Worm (Caenorhabditis elegans) whole organism, late embryonic: ENCODE measurements around the gene eri-1.

ENCODE experiments used
- C08G9.2 ChIP-seq: sonication (generic microtip); optimal IDR thresholded peaks from 2 replicates; lab custom pipeline; 2016; ENCODE audit warnings: mild to moderate bottlenecking, missing genetic modification characterization, moderate library complexity, missing compliant biosample characterization
- K09A11.1 ChIP-seq: sonication (generic microtip); optimal IDR thresholded peaks from 2 replicates; lab custom pipeline; 2017; ENCODE audit warnings: antibody characterized with exemption, mild to moderate bottlenecking, missing genetic modification characterization, missing compliant biosample characterization; ENCODE audit not compliant: insufficient read depth
- T23F11.4 ChIP-seq: fragments of 200-800 bp; sonication (Bioruptor generic); optimal IDR thresholded peaks from 2 replicates; lab custom pipeline; 2018; ENCODE audit warnings: mild to moderate bottlenecking, missing genetic modification characterization, missing compliant biosample characterization
- ceh-19 ChIP-seq: fragments of 200-800 bp; sonication (Bioruptor generic); optimal IDR thresholded peaks from 2 replicates; lab custom pipeline; 2018; ENCODE audit warnings: mild to moderate bottlenecking, missing genetic modification characterization, missing compliant biosample characterization
- ceh-24 ChIP-seq: sonication (generic microtip); optimal IDR thresholded peaks from 2 replicates; lab custom pipeline; 2016; ENCODE audit warnings: mild to moderate bottlenecking, missing genetic modification characterization, missing compliant biosample characterization
- ceh-48 ChIP-seq: sonication (generic microtip); optimal IDR thresholded peaks from 2 replicates; lab custom pipeline; 2016; ENCODE audit warnings: missing genetic modification characterization, inconsistent platforms, missing compliant biosample characterization
- ceh-6 ChIP-seq: fragments of 200-800 bp; sonication (Bioruptor generic); optimal IDR thresholded peaks from 2 replicates; lab custom pipeline; 2018; ENCODE audit warnings: mild to moderate bottlenecking, missing genetic modification characterization, missing compliant biosample characterization
- dmd-4 ChIP-seq: sonication (generic microtip); optimal IDR thresholded peaks from 2 replicates; lab custom pipeline; 2016; ENCODE audit warnings: borderline replicate concordance, missing genetic modification characterization, missing compliant biosample characterization
- dve-1 ChIP-seq: sonication (generic microtip); optimal IDR thresholded peaks from 2 replicates; lab custom pipeline; 2017; ENCODE audit warnings: antibody characterized with exemption, mild to moderate bottlenecking, missing genetic modification characterization, missing compliant biosample characterization
- elt-4 ChIP-seq: sonication (generic microtip); optimal IDR thresholded peaks from 2 replicates; lab custom pipeline; 2016; ENCODE audit warnings: missing genetic modification characterization, missing compliant biosample characterization
- ets-4 ChIP-seq: sonication (generic microtip); optimal IDR thresholded peaks from 2 replicates; lab custom pipeline; 2016; ENCODE audit warnings: missing genetic modification characterization, missing compliant biosample characterization
- fkh-10 ChIP-seq: fragments of 150-350 bp; optimal IDR thresholded peaks from 2 replicates; lab custom pipeline; 2014; ENCODE audit warnings: missing biosample characterization, missing genetic modification reagents, missing genetic modification characterization
- fkh-6 ChIP-seq: sonication (generic microtip); optimal IDR thresholded peaks from 2 replicates; lab custom pipeline; 2016; ENCODE audit warnings: missing genetic modification characterization, missing compliant biosample characterization
- gmeb-2 ChIP-seq: sonication (generic microtip); optimal IDR thresholded peaks from 2 replicates; lab custom pipeline; 2016; ENCODE audit warnings: missing genetic modification characterization, inconsistent platforms, missing compliant biosample characterization
- hlh-30 ChIP-seq: sonication (generic microtip); optimal IDR thresholded peaks from 2 replicates; lab custom pipeline; 2017; ENCODE audit warnings: antibody characterized with exemption, missing genetic modification characterization, missing compliant biosample characterization; ENCODE audit not compliant: insufficient read depth
- lim-6 ChIP-seq: sonication (generic microtip); optimal IDR thresholded peaks from 2 replicates; lab custom pipeline; 2016; ENCODE audit warnings: missing genetic modification characterization, missing compliant biosample characterization
- lin-11 ChIP-seq: fragments of 200-800 bp; sonication (Bioruptor generic); optimal IDR thresholded peaks from 2 replicates; lab custom pipeline; 2018; ENCODE audit warnings: mild to moderate bottlenecking, missing genetic modification characterization, missing compliant biosample characterization
- mec-3 ChIP-seq: sonication (generic microtip); optimal IDR thresholded peaks from 2 replicates; lab custom pipeline; 2016; ENCODE audit warnings: borderline replicate concordance, missing genetic modification characterization, missing compliant biosample characterization
- nfya-1 ChIP-seq: sonication (generic microtip); optimal IDR thresholded peaks from 2 replicates; lab custom pipeline; 2017; ENCODE audit warnings: missing genetic modification characterization, mild to moderate bottlenecking, missing compliant biosample characterization, antibody characterized with exemption, moderate library complexity
- nhr-232 ChIP-seq: sonication (generic microtip); optimal IDR thresholded peaks from 2 replicates; lab custom pipeline; 2016; ENCODE audit warnings: missing genetic modification characterization, missing compliant biosample characterization
- odd-2 ChIP-seq: sonication (generic microtip); optimal IDR thresholded peaks from 2 replicates; lab custom pipeline; 2017; ENCODE audit warnings: antibody characterized with exemption, mild to moderate bottlenecking, missing genetic modification characterization, missing compliant biosample characterization
- pag-3 ChIP-seq: sonication (generic microtip); optimal IDR thresholded peaks from 2 replicates; lab custom pipeline; 2016; ENCODE audit warnings: missing compliant biosample characterization, missing genetic modification characterization, borderline replicate concordance
- pha-2 ChIP-seq: sonication (generic microtip); optimal IDR thresholded peaks from 2 replicates; lab custom pipeline; 2017; ENCODE audit warnings: mild to moderate bottlenecking, missing genetic modification characterization, missing compliant biosample characterization
- pqm-1 ChIP-seq: sonication (generic microtip); optimal IDR thresholded peaks from 2 replicates; lab custom pipeline; 2016; ENCODE audit warnings: missing genetic modification characterization, missing compliant biosample characterization
- sox-2 ChIP-seq: fragments of 200-800 bp; sonication (Bioruptor generic); IDR thresholded peaks from 2 replicates; pipeline ENCODE4 v1.3.6; 2022; ENCODE audit warnings: missing genetic modification reagents, missing genetic modification characterization, missing compliant biosample characterization
- sox-4 ChIP-seq: sonication (generic microtip); optimal IDR thresholded peaks from 2 replicates; lab custom pipeline; 2017; ENCODE audit warnings: mild to moderate bottlenecking, missing genetic modification characterization, inconsistent platforms, missing compliant biosample characterization
- syd-9 ChIP-seq: sonication (generic microtip); optimal IDR thresholded peaks from 2 replicates; lab custom pipeline; 2016; ENCODE audit warnings: mild to moderate bottlenecking, missing genetic modification characterization, moderate library complexity, missing compliant biosample characterization
- tbx-7 ChIP-seq: sonication (generic microtip); optimal IDR thresholded peaks from 2 replicates; lab custom pipeline; 2016; ENCODE audit warnings: missing genotype, missing genetic modification characterization, missing compliant biosample characterization
- ttx-3 ChIP-seq: sonication (generic microtip); optimal IDR thresholded peaks from 2 replicates; lab custom pipeline; 2016; ENCODE audit warnings: missing genetic modification reagents, missing genetic modification characterization, missing compliant biosample characterization
- unc-3 ChIP-seq, 2 experiments: fragments of 200-800 bp in 1 of 2; sonication (Bioruptor generic) in 1 of 2; sonication (generic microtip) in 1 of 2; conservative IDR thresholded peaks in 1 of 2; optimal IDR thresholded peaks in 1 of 2; 2 replicates each; pipeline versions ENCODE4 v1.3.6 to Lab custom; 2016 to 2022; ENCODE audit warnings: missing compliant biosample characterization in 2 of 2, missing genetic modification characterization in 2 of 2, missing genetic modification reagents in 1 of 2
- unc-55 ChIP-seq: sonication (generic microtip); optimal IDR thresholded peaks from 2 replicates; lab custom pipeline; 2017; ENCODE audit warnings: missing biosample characterization, missing genetic modification reagents, missing genetic modification characterization
- unc-86 ChIP-seq: sonication (generic microtip); optimal IDR thresholded peaks from 2 replicates; lab custom pipeline; 2016; ENCODE audit warnings: missing genetic modification characterization, missing compliant biosample characterization

The eri-1 gene

DNA sequence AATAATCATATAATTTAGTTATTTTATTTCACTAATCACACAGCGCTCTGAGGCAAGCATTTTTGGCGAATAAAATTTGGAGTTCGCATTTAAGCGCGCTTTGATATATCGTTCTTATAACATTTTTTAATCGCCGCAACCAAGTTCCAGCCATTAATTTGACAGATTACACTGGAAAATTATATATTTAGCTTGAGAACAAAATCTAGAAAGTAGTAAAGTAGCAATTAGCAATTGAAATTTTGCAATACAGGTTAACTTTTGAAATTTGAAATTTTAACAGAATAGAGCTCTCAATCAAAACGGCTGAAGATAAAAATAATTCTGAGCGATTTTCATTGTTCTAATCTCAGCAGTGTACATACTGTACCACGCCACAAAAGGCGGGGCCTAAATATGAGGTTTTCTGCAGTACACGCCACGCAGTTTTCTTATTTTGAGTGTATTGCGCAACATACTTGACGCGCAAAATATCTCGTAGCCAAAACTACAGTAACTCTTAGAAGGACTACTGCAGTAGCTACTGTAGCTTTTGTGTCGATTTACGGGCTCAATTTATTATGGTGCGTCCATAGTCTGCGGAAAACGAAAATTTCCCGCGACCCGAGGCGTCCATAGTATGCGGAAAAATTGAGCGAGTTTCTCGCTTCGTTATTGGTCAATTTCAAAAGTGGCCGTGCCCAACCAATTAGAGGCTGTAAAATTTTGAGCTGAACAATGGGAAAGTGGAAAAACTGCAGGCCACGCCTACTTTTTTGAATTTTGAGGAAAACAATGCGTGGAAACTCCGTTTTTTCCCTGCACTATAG is 7.5 kb upstream of the eri-1 start:
- TF ChIP-seq ceh-24 (tag; lab: Kevin White, UChicago), result no peak
- TF ChIP-seq hlh-30 (tag; lab: Kevin White, UChicago), result no peak
- TF ChIP-seq pha-2 (tag; lab: Kevin White, UChicago), result no peak
- TF ChIP-seq sox-4 (tag; lab: Kevin White, UChicago), result no peak
- TF ChIP-seq syd-9 (tag; lab: Kevin White, UChicago), result no peak
- TF ChIP-seq fkh-10 (GFP tag; lab: Kevin White, UChicago), result no peak
- no peak for TF ChIP-seq T23F11.4 (GFP tag; lab: Kevin White, UChicago)
- no peak for TF ChIP-seq C08G9.2
- no peak for TF ChIP-seq elt-4 (tag; lab: Kevin White, UChicago)
- no peak for TF ChIP-seq mec-3
- TF ChIP-seq dmd-4, result no peak
- TF ChIP-seq unc-3 (GFP tag; conservative IDR thresholded peaks at IDR 0.05; lab: Robert Waterston, UW), result no peak
- TF ChIP-seq unc-3 (tag; optimal IDR thresholded peaks at IDR 0.05; lab: Kevin White, UChicago), result no peak

DNA sequence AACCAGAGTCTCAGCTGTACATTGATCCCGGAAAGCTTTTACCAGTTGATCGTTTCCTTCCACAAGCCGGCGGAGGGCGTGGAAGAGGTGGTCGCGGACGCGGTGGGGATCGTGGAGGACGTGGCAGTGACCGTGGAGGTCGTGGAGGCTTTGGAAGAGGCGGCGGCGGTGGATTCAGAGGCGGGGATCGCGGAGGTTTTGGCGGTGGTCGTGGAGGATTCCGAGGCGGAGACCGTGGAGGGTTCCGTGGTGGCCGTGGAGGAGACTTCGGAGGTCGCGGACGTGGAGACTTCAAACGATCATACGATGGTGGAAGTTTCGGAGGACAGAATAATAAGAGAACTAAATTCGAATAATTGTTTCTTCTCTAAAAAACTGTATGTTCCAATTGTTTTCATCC is 6.8 kb upstream of the eri-1 start:
- TF ChIP-seq hlh-30 (tag; lab: Kevin White, UChicago) (no peak), lim-6 (tag; lab: Kevin White, UChicago) (no peak), pha-2 (tag; lab: Kevin White, UChicago) (no peak), ets-4 (tag; lab: Kevin White, UChicago) (no peak), sox-2 (GFP tag; lab: Robert Waterston, UW) (no peak), tbx-7 (tag; lab: Kevin White, UChicago) (no peak), lin-11 (tag; lab: Kevin White, UChicago) (no peak), ceh-19 (GFP tag; lab: Kevin White, UChicago) (no peak)

DNA sequence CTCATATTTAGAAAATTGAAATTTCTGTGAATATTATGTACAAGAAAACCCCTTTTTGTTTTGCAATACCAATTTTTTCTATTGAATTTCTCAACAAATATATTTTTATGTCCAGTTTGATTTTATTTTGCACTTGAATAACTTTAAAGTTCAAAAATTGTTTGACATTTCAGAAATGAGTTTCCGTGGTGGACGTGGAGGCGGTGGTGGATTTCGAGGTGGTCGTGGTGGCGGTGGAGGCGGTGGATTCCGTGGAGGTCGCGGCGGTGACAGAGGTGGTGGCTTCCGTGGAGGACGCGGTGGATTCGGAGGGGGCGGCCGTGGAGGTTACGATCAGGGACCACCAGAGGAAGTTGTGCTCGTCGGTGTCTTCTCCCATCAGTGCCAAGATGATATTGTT is 6.2 kb upstream of the eri-1 start, which contains the start of gene garr-1:
Gene garr-1, plus strand, starts transcription at position 174 of the 400 bp plus-strand sequence.
- no peak for TF ChIP-seq mec-3
- no peak for TF ChIP-seq nhr-232 (tag; lab: Kevin White, UChicago)
- TF ChIP-seq ets-4 (tag; lab: Kevin White, UChicago), result no peak
- TF ChIP-seq gmeb-2, result no peak
- no peak for TF ChIP-seq ceh-6 (GFP tag; lab: Kevin White, UChicago)
- TF ChIP-seq ttx-3, result no peak
- no peak for TF ChIP-seq elt-4 (tag; lab: Kevin White, UChicago)
- TF ChIP-seq unc-86 (tag; lab: Kevin White, UChicago), result no peak
- TF ChIP-seq hlh-30 (tag; lab: Kevin White, UChicago), result no peak
- no peak for TF ChIP-seq nfya-1 (tag; lab: Kevin White, UChicago)
- no peak for TF ChIP-seq pag-3
- TF ChIP-seq ceh-19 (GFP tag; lab: Kevin White, UChicago), result no peak
- no peak for TF ChIP-seq unc-55 (GFP tag; lab: Kevin White, UChicago)

DNA sequence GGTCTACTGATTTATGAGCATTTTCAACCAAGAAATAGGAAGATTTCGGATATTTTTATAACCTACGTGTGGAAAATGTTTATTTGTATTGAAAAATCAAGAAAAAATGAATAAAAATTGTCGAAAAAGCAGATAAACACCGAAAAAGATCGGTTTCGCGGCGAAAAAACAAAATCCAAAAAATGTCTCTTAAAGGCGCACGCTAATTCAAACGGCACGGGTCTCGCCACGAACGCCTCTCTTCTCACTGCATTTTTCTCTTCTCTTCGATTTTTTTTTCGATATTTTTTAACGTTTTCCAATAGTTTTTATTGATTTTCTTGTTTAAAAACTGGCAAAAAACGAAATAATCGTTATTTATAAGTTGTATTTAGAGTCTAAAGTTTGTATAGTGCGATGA is 5.8 kb upstream of the eri-1 start:
- TF ChIP-seq fkh-6 (tag; lab: Kevin White, UChicago), result no peak
- TF ChIP-seq ceh-48, result peak; percentile 56
- TF ChIP-seq pqm-1 (tag; lab: Kevin White, UChicago), result no peak
- TF ChIP-seq odd-2, result no peak
- peak; percentile 11 for TF ChIP-seq nfya-1 (tag; lab: Kevin White, UChicago)
- TF ChIP-seq, all 69 proteins: peak for 2

DNA sequence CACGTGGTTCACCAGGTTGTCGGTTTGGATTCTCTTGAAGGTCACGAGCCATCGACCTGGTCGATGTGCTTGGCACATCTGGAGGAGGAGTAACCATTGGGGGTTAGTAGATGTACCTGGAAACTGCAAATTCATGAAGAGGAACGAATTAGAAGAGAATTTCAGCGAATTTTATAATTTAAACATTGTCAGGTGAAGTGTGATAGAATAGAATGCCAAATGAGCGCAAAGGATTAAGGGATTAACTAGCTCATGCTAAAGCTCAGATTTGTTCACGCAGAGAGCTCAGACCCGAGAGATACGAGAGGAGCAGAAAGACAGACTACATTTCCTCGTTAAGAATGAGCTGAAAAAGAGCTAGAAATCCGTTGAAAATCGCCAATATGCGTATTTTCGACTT is 5.3 kb upstream of the eri-1 start, which contains the start of gene daf-18:
Gene daf-18, minus strand, starts transcription at position 126 of the 400 bp plus-strand sequence.
- TF ChIP-seq dve-1 (tag; lab: Kevin White, UChicago) (peak; percentile 3), K09A11.1 (tag; lab: Kevin White, UChicago) (no peak)
